Worm (Caenorhabditis elegans) whole organism, young adult: ENCODE measurements around the gene Y102A5C.27.

Experiments
- B0019.2 ChIP-seq: fragments of 200-800 bp; sonication (Bioruptor generic); conservative IDR thresholded peaks from 2 replicates; pipeline ENCODE4 v1.3.6; 2022; ENCODE audit warnings: missing genetic modification reagents, missing genetic modification characterization, missing compliant biosample characterization
- B0035.1 ChIP-seq: sonication (generic microtip); optimal IDR thresholded peaks from 2 replicates; lab custom pipeline; 2016; ENCODE audit warnings: missing genetic modification characterization, mild to moderate bottlenecking, missing compliant biosample characterization, missing genotype, missing genetic modification reagents
- B0261.1 ChIP-seq: sonication (generic microtip); optimal IDR thresholded peaks from 2 replicates; lab custom pipeline; 2016; ENCODE audit warnings: mild to moderate bottlenecking, missing genetic modification characterization, moderate library complexity, missing compliant biosample characterization
- B0336.3 ChIP-seq: fragments of 200-800 bp; sonication (Bioruptor generic); IDR thresholded peaks from 2 replicates; pipeline ENCODE4 v1.3.6; 2022; ENCODE audit warnings: missing genetic modification characterization, missing compliant biosample characterization
- C06A6.2 ChIP-seq: fragments of 200-800 bp; sonication (Bioruptor generic); conservative IDR thresholded peaks from 2 replicates; pipeline ENCODE4 v1.3.6; 2022; ENCODE audit warnings: missing genetic modification characterization, missing compliant biosample characterization
- F37B4.10 ChIP-seq: fragments of 200-800 bp; sonication (Bioruptor generic); IDR thresholded peaks from 2 replicates; pipeline ENCODE4 v1.3.6; 2022; ENCODE audit warnings: missing genetic modification characterization, missing compliant biosample characterization
- F52B5.7 ChIP-seq: sonication (generic microtip); optimal IDR thresholded peaks from 2 replicates; lab custom pipeline; 2016; ENCODE audit warnings: mild to moderate bottlenecking, missing genetic modification characterization, missing compliant biosample characterization
- F57A8.1 ChIP-seq: fragments of 200-800 bp; sonication (Bioruptor generic); optimal IDR thresholded peaks from 2 replicates; lab custom pipeline; 2018; ENCODE audit warnings: mild to moderate bottlenecking, missing genetic modification characterization, moderate library complexity, missing compliant biosample characterization
- K11D2.4 ChIP-seq: fragments of 200-800 bp; sonication (Bioruptor generic); IDR thresholded peaks from 2 replicates; pipeline ENCODE4 v1.3.6; 2022; ENCODE audit warnings: missing genetic modification reagents, missing genetic modification characterization, missing compliant biosample characterization
- T07F8.4 ChIP-seq: sonication (generic microtip); optimal IDR thresholded peaks from 2 replicates; lab custom pipeline; 2016; ENCODE audit warnings: mild to moderate bottlenecking, missing genetic modification characterization, moderate library complexity, missing compliant biosample characterization
- T26A5.8 ChIP-seq: sonication (generic microtip); optimal IDR thresholded peaks from 2 replicates; lab custom pipeline; 2016; ENCODE audit warnings: missing genetic modification characterization, missing compliant biosample characterization
- Y79H2A.3 ChIP-seq: fragments of 200-800 bp; sonication (Bioruptor generic); conservative IDR thresholded peaks from 2 replicates; pipeline ENCODE4 v1.3.6; 2022; ENCODE audit warnings: missing genetic modification reagents, missing genetic modification characterization, missing compliant biosample characterization
- Y95B8A.8 ChIP-seq: fragments of 200-800 bp; sonication (Bioruptor generic); IDR thresholded peaks from 2 replicates; pipeline ENCODE4 v1.3.6; 2022; ENCODE audit warnings: missing genetic modification reagents, missing genetic modification characterization, missing compliant biosample characterization
- aptf-2 ChIP-seq: fragments of 200-800 bp; sonication (Bioruptor generic); conservative IDR thresholded peaks from 2 replicates; pipeline ENCODE4 v1.3.6; 2022; ENCODE audit warnings: missing genetic modification reagents, missing genetic modification characterization, missing compliant biosample characterization
- aptf-3 ChIP-seq: fragments of 200-800 bp; sonication (Bioruptor generic); IDR thresholded peaks from 2 replicates; pipeline ENCODE4 v1.3.6; 2022; ENCODE audit warnings: missing genetic modification characterization, missing compliant biosample characterization
- attf-5 ChIP-seq: fragments of 200-800 bp; sonication (Bioruptor generic); optimal IDR thresholded peaks from 2 replicates; lab custom pipeline; 2018; ENCODE audit warnings: mild to moderate bottlenecking, missing genetic modification characterization, missing compliant biosample characterization
- attf-6 ChIP-seq: fragments of 200-800 bp; sonication (Bioruptor generic); IDR thresholded peaks from 2 replicates; pipeline ENCODE4 v1.3.6; 2022; ENCODE audit warnings: missing genetic modification reagents, missing genetic modification characterization, missing compliant biosample characterization
- ccch-3 ChIP-seq: fragments of 200-800 bp; sonication (Bioruptor generic); optimal IDR thresholded peaks from 2 replicates; lab custom pipeline; 2018; ENCODE audit warnings: mild to moderate bottlenecking, missing genetic modification characterization, missing compliant biosample characterization
- cebp-1 ChIP-seq, 2 experiments: fragments of 200-800 bp in 1 of 2; sonication (Bioruptor generic) in 1 of 2; sonication (generic microtip) in 1 of 2; IDR thresholded peaks in 1 of 2; optimal IDR thresholded peaks in 1 of 2; 2 replicates each; pipeline versions ENCODE4 v1.3.6 to Lab custom; 2017 to 2022; ENCODE audit warnings: missing compliant biosample characterization in 2 of 2, missing genetic modification characterization in 2 of 2, mild to moderate bottlenecking in 1 of 2, missing genetic modification reagents in 1 of 2, moderate library complexity in 1 of 2
- ceh-27 ChIP-seq: fragments of 200-800 bp; sonication (Bioruptor generic); optimal IDR thresholded peaks from 2 replicates; lab custom pipeline; 2018; ENCODE audit warnings: mild to moderate bottlenecking, missing genetic modification characterization, moderate library complexity, missing compliant biosample characterization
- ceh-79 ChIP-seq: sonication (generic microtip); optimal IDR thresholded peaks from 2 replicates; lab custom pipeline; 2017; ENCODE audit warnings: mild to moderate bottlenecking, missing genetic modification characterization, missing compliant biosample characterization
- dpl-1 ChIP-seq: fragments of 150-350 bp; optimal IDR thresholded peaks from 2 replicates; lab custom pipeline; 2014; ENCODE audit warnings: missing biosample characterization, missing genetic modification reagents, missing genetic modification characterization
- egrh-3 ChIP-seq: fragments of 200-800 bp; sonication (Bioruptor generic); IDR thresholded peaks from 2 replicates; pipeline ENCODE4 v1.3.6; 2022; ENCODE audit warnings: missing genetic modification reagents, missing genetic modification characterization, missing compliant biosample characterization
- ekl-4 ChIP-seq: fragments of 200-800 bp; sonication (Bioruptor generic); IDR thresholded peaks from 2 replicates; pipeline ENCODE4 v1.3.6; 2022; ENCODE audit warnings: missing genetic modification reagents, missing genetic modification characterization, missing compliant biosample characterization
- hmg-20 ChIP-seq: fragments of 200-800 bp; sonication (Bioruptor generic); IDR thresholded peaks from 2 replicates; pipeline ENCODE4 v1.3.6; 2022; ENCODE audit warnings: missing genetic modification reagents, missing genetic modification characterization, missing compliant biosample characterization
- lag-1 ChIP-seq: fragments of 200-800 bp; sonication (Bioruptor generic); IDR thresholded peaks from 2 replicates; pipeline ENCODE4 v1.3.6; 2022; ENCODE audit warnings: missing genetic modification reagents, missing genetic modification characterization, missing compliant biosample characterization
- let-526 ChIP-seq: fragments of 200-800 bp; sonication (Bioruptor generic); IDR thresholded peaks from 2 replicates; pipeline ENCODE4 v1.3.6; 2022; ENCODE audit warnings: missing genetic modification reagents, missing genetic modification characterization, missing compliant biosample characterization
- let-607 ChIP-seq, 2 experiments: fragments of 200-800 bp in 1 of 2; sonication (Bioruptor generic) in 1 of 2; sonication (generic microtip) in 1 of 2; optimal IDR thresholded peaks; 2 replicates each; lab custom pipeline; 2016 to 2018; ENCODE audit warnings: mild to moderate bottlenecking in 2 of 2, missing compliant biosample characterization in 2 of 2, missing genetic modification characterization in 2 of 2, moderate library complexity in 2 of 2, missing genotype in 1 of 2
- lin-26 ChIP-seq: fragments of 200-800 bp; sonication (Bioruptor generic); IDR thresholded peaks from 2 replicates; pipeline ENCODE4 v1.3.6; 2022; ENCODE audit warnings: missing genetic modification reagents, missing genetic modification characterization, missing compliant biosample characterization
- lsy-27 ChIP-seq: sonication (generic microtip); optimal IDR thresholded peaks from 2 replicates; lab custom pipeline; 2017; ENCODE audit warnings: missing genetic modification characterization, mild to moderate bottlenecking, missing compliant biosample characterization, antibody characterized with exemption, missing genotype, borderline replicate concordance; ENCODE audit not compliant: insufficient read depth
- madf-6 ChIP-seq: fragments of 200-800 bp; sonication (Bioruptor generic); IDR thresholded peaks from 2 replicates; pipeline ENCODE4 v1.3.6; 2022; ENCODE audit warnings: missing genetic modification reagents, missing genetic modification characterization, missing compliant biosample characterization
- mxl-1 ChIP-seq: sonication (generic microtip); optimal IDR thresholded peaks from 2 replicates; lab custom pipeline; 2016; ENCODE audit warnings: missing genetic modification characterization, missing compliant biosample characterization
- nfya-2 ChIP-seq: fragments of 200-800 bp; sonication (Bioruptor generic); IDR thresholded peaks from 2 replicates; pipeline ENCODE4 v1.3.6; 2022; ENCODE audit warnings: missing genetic modification reagents, missing genetic modification characterization, missing compliant biosample characterization
- nhr-120 ChIP-seq: fragments of 200-800 bp; sonication (Bioruptor generic); IDR thresholded peaks from 2 replicates; pipeline ENCODE4 v1.3.6; 2022; ENCODE audit warnings: missing genetic modification characterization, missing compliant biosample characterization
- nhr-80 ChIP-seq: sonication (generic microtip); optimal IDR thresholded peaks from 2 replicates; lab custom pipeline; 2016; ENCODE audit warnings: missing genetic modification characterization, missing compliant biosample characterization
- pha-4 ChIP-seq: fragments of 150-350 bp; sonication (generic microtip); optimal IDR thresholded peaks from 2 replicates; lab custom pipeline; 2014; ENCODE audit warnings: missing biosample characterization, missing genetic modification reagents, missing genetic modification characterization
- rcor-1 ChIP-seq: fragments of 200-800 bp; sonication (Bioruptor generic); IDR thresholded peaks from 2 replicates; pipeline ENCODE4 v1.3.6; 2022; ENCODE audit warnings: missing genetic modification reagents, missing genetic modification characterization, missing compliant biosample characterization
- rec-8 ChIP-seq, 2 experiments: sonication (generic microtip); optimal IDR thresholded peaks; 2 replicates each; lab custom pipeline; 2016; ENCODE audit warnings: mild to moderate bottlenecking in 2 of 2, missing genetic modification characterization in 2 of 2, missing genetic modification reagents in 2 of 2, missing genotype in 2 of 2, missing biosample characterization in 1 of 2, missing compliant biosample characterization in 1 of 2, moderate library complexity in 1 of 2
- sdz-38 ChIP-seq: sonication (generic microtip); optimal IDR thresholded peaks from 2 replicates; lab custom pipeline; 2016; ENCODE audit warnings: missing genotype, missing genetic modification characterization, missing compliant biosample characterization
- sea-2 ChIP-seq: fragments of 200-800 bp; sonication (Bioruptor generic); IDR thresholded peaks from 2 replicates; pipeline ENCODE4 v1.3.6; 2022; ENCODE audit warnings: missing genetic modification characterization, missing compliant biosample characterization
- snpc-1.1 ChIP-seq: sonication (generic microtip); optimal IDR thresholded peaks from 2 replicates; lab custom pipeline; 2017; ENCODE audit warnings: missing genetic modification characterization, mild to moderate bottlenecking, missing compliant biosample characterization, antibody characterized with exemption, moderate library complexity, missing genotype, missing genetic modification reagents; ENCODE audit not compliant: insufficient read depth
- snpc-1.3 ChIP-seq: sonication (generic microtip); optimal IDR thresholded peaks from 2 replicates; lab custom pipeline; 2017; ENCODE audit warnings: missing genetic modification characterization, mild to moderate bottlenecking, missing compliant biosample characterization, antibody characterized with exemption, moderate library complexity, missing genotype, missing genetic modification reagents; ENCODE audit not compliant: insufficient read depth
- tlf-1 ChIP-seq: fragments of 200-800 bp; sonication (Bioruptor generic); optimal IDR thresholded peaks from 2 replicates; lab custom pipeline; 2018; ENCODE audit warnings: mild to moderate bottlenecking, missing genetic modification characterization, missing compliant biosample characterization
- xnd-1 ChIP-seq: sonication (generic microtip); optimal IDR thresholded peaks from 2 replicates; lab custom pipeline; 2016; ENCODE audit warnings: missing genotype, missing genetic modification reagents, missing genetic modification characterization, missing compliant biosample characterization
- zfh-2 ChIP-seq: fragments of 200-800 bp; sonication (Bioruptor generic); conservative IDR thresholded peaks from 2 replicates; pipeline ENCODE4 v1.3.6; 2022; ENCODE audit warnings: missing genetic modification reagents, missing genetic modification characterization, missing compliant biosample characterization
- zim-3 ChIP-seq: sonication (generic microtip); optimal IDR thresholded peaks from 2 replicates; lab custom pipeline; 2017; ENCODE audit warnings: mild to moderate bottlenecking, missing genetic modification characterization, moderate library complexity, missing compliant biosample characterization
- ztf-22 ChIP-seq: fragments of 200-800 bp; sonication (Bioruptor generic); optimal IDR thresholded peaks from 2 replicates; lab custom pipeline; 2018; ENCODE audit warnings: mild to moderate bottlenecking, missing genetic modification characterization, moderate library complexity, missing compliant biosample characterization
- ztf-6 ChIP-seq: fragments of 200-800 bp; sonication (Bioruptor generic); IDR thresholded peaks from 2 replicates; pipeline ENCODE4 v1.3.6; 2022; ENCODE audit warnings: missing genetic modification reagents, missing genetic modification characterization, missing compliant biosample characterization

The Y102A5C.27 gene

ce11 chrV:16965655-16966054, 22.9 kb downstream of the Y102A5C.27 start, which contains the start of gene efl-1 (continued):
- TF ChIP-seq ceh-27 (GFP tag; lab: Kevin White, UChicago) = peak; percentile 81
- TF ChIP-seq ztf-6 (GFP tag; lab: Robert Waterston, UW) = no peak
- TF ChIP-seq pha-4 (tag; lab: Kevin White, UChicago) = peak; percentile 82
- TF ChIP-seq C06A6.2 (GFP tag; lab: Robert Waterston, UW) = 0 out of 2 replicates have a peak, but pooled peaks have one; percentile 17
- TF ChIP-seq sea-2 (GFP tag; lab: Robert Waterston, UW) = no peak
- no peak for TF ChIP-seq ccch-3 (GFP tag; lab: Kevin White, UChicago)
- no peak for TF ChIP-seq aptf-2 (GFP tag; lab: Robert Waterston, UW)
- no peak for TF ChIP-seq zim-3 (tag; lab: Kevin White, UChicago)
- no peak for TF ChIP-seq B0035.1 (tag; lab: Kevin White, UChicago)
- no peak for TF ChIP-seq F37B4.10 (GFP tag; lab: Robert Waterston, UW)
- TF ChIP-seq ekl-4 (GFP tag; lab: Robert Waterston, UW) = peak; percentile 83
- peak; percentile 47 for TF ChIP-seq cebp-1 (GFP tag; IDR thresholded peaks at IDR 0.05; lab: Robert Waterston, UW)
- TF ChIP-seq cebp-1 (tag; optimal IDR thresholded peaks at IDR 0.05; lab: Kevin White, UChicago) = peak; percentile 89
- peak; percentile 96 for TF ChIP-seq attf-5 (GFP tag; lab: Kevin White, UChicago)
- TF ChIP-seq K11D2.4 (GFP tag; lab: Robert Waterston, UW) = no peak
- TF ChIP-seq Y95B8A.8 (GFP tag; lab: Robert Waterston, UW) = 0 out of 2 replicates have a peak, but pooled peaks have one; percentile 71
- no peak for TF ChIP-seq sdz-38 (tag; lab: Kevin White, UChicago)
- TF ChIP-seq let-526 = no peak
- peak; percentile 96 for TF ChIP-seq attf-6 (GFP tag; lab: Robert Waterston, UW)
- TF ChIP-seq nhr-80 (tag; lab: Kevin White, UChicago) = no peak
- TF ChIP-seq tlf-1 (GFP tag; lab: Kevin White, UChicago) = peak; percentile 59
- TF ChIP-seq aptf-3 = no peak
- no peak for TF ChIP-seq ceh-79 (tag; lab: Kevin White, UChicago)
- no peak for TF ChIP-seq T26A5.8
- no peak for TF ChIP-seq lag-1 (GFP tag; lab: Robert Waterston, UW)
- TF ChIP-seq nhr-120 (GFP tag; lab: Robert Waterston, UW) = no peak
- TF ChIP-seq egrh-3 = no peak
- TF ChIP-seq F52B5.7 (tag; lab: Kevin White, UChicago) = no peak
- TF ChIP-seq lsy-27 (tag; lab: Kevin White, UChicago) = no peak
- TF ChIP-seq let-607 (tag; optimal IDR thresholded peaks at IDR 0.05; lab: Kevin White, UChicago) = peak in 1 of 2 experiments; percentile 22
- peak; percentile 37 for TF ChIP-seq B0261.1 (tag; lab: Kevin White, UChicago)
- peak; percentile 49 for TF ChIP-seq snpc-1.3
- no peak for TF ChIP-seq T07F8.4
- TF ChIP-seq B0336.3 (GFP tag; lab: Robert Waterston, UW) = peak; percentile 67; the same call in 1 of the 2 replicates
- TF ChIP-seq nfya-2 (GFP tag; lab: Robert Waterston, UW) = no peak
- no peak for TF ChIP-seq ztf-22 (GFP tag; lab: Kevin White, UChicago)
- TF ChIP-seq dpl-1 (GFP tag; lab: Kevin White, UChicago) = peak; percentile 98
- TF ChIP-seq rcor-1 (GFP tag; lab: Robert Waterston, UW) = peak; percentile 87
- peak; percentile 86 for TF ChIP-seq snpc-1.1 (tag; lab: Kevin White, UChicago)
- TF ChIP-seq B0019.2 = no peak
- TF ChIP-seq Y79H2A.3 (GFP tag; lab: Robert Waterston, UW) = no peak
- no peak for TF ChIP-seq hmg-20
- TF ChIP-seq zfh-2 (GFP tag; lab: Robert Waterston, UW) = no peak
- TF ChIP-seq lin-26 (GFP tag; lab: Robert Waterston, UW) = no peak
- TF ChIP-seq rec-8 (tag; optimal IDR thresholded peaks at IDR 0.05; lab: Kevin White, UChicago) = no peak
- peak; percentile 20 for TF ChIP-seq xnd-1 (tag; lab: Kevin White, UChicago)
- peak; percentile 81 for TF ChIP-seq madf-6 (GFP tag; lab: Robert Waterston, UW)
- no peak for TF ChIP-seq mxl-1 (tag; lab: Kevin White, UChicago)
- no peak for TF ChIP-seq F57A8.1 (GFP tag; lab: Kevin White, UChicago)
